Fruit fly (Drosophila melanogaster) whole organism, prepupa: ENCODE data around the gene CG31883.

ENCODE experiments used
- CG10631 ChIP-seq: fragments of 200-800 bp; sonication (Bioruptor generic); optimal IDR thresholded peaks from 2 replicates; lab custom pipeline; 2016; ENCODE audit warnings: missing biosample characterization, missing genetic modification characterization
- Gug ChIP-seq: fragments of 200-800 bp; sonication (Bioruptor generic); IDR thresholded peaks from 2 replicates; pipeline ENCODE4 v1.3.6; 2022; ENCODE audit warnings: missing biosample characterization, missing genetic modification characterization
- Hr39 ChIP-seq: fragments of 200-800 bp; sonication (Bioruptor generic); optimal IDR thresholded peaks from 2 replicates; lab custom pipeline; 2016; ENCODE audit warnings: missing biosample characterization, missing genetic modification characterization
- svp ChIP-seq: fragments of 200-800 bp; sonication (Bioruptor generic); peaks from one replicate; lab custom pipeline; 2016; ENCODE audit warnings: missing biosample characterization, missing genetic modification characterization
- topi ChIP-seq: fragments of 200-800 bp; sonication (Bioruptor generic); optimal IDR thresholded peaks from 3 replicates; lab custom pipeline; 2016; ENCODE audit warnings: missing biosample characterization, missing genetic modification characterization

- no peak for TF ChIP-seq topi
- TF ChIP-seq Gug: no peak
- TF ChIP-seq svp (GFP tag; lab: Kevin White, UChicago): no peak
- no peak for TF ChIP-seq Hr39 (GFP tag; lab: Kevin White, UChicago)
- TF ChIP-seq CG10631: no peak
These were observed 29.5 kb downstream of the CG31883 start for dm6 chr2L:9557858-9558257.
